Fruit fly (Drosophila melanogaster): Measurements from ENCODE around the gene CG7059.
A peak's percentile ranks its signal among the peaks of the same experiment; 100 is the strongest.

CG7059 gene

dm6 chr3R:22375674-22376073 is 13.9 kb upstream of the CG7059 start, which contains the start of gene CG18596 (continued):
- peak; percentile 95 for TF ChIP-seq hbn (GFP tag; IDR thresholded peaks at IDR 0.05; ENCODE audit: partially characterized antibody)
- TF ChIP-seq D (optimal IDR thresholded peaks at IDR 0.05): no peak
- TF ChIP-seq D (GFP tag; optimal IDR thresholded peaks at IDR 0.05): no peak
- TF ChIP-seq Mes4 (GFP tag; optimal IDR thresholded peaks at IDR 0.05): no peak
- no peak for TF ChIP-seq CG30020 (tag; optimal IDR thresholded peaks at IDR 0.05)
- peak; percentile 98 for TF ChIP-seq Dll (GFP tag; IDR thresholded peaks at IDR 0.05; ENCODE audit: partially characterized antibody)
- TF ChIP-seq maf-S (GFP tag; optimal IDR thresholded peaks at IDR 0.05): no peak
- no peak for TF ChIP-seq gem (tag; optimal IDR thresholded peaks at IDR 0.05)
- no peak for TF ChIP-seq emc (GFP tag; optimal IDR thresholded peaks at IDR 0.05)
- TF ChIP-seq CG4617 (GFP tag; optimal IDR thresholded peaks at IDR 0.05; ENCODE audit: borderline replicate concordance): no peak
- TF ChIP-seq CG31365 (tag; optimal IDR thresholded peaks at IDR 0.05): no peak
- TF ChIP-seq pb (GFP tag; optimal IDR thresholded peaks at IDR 0.05): no peak
- no peak for TF ChIP-seq dati (GFP tag; IDR thresholded peaks at IDR 0.05)
- TF ChIP-seq pnt (GFP tag; optimal IDR thresholded peaks at IDR 0.05): no peak
- no peak for TF ChIP-seq CG6254 (GFP tag; optimal IDR thresholded peaks at IDR 0.05)
- TF ChIP-seq ewg (GFP tag; optimal IDR thresholded peaks at IDR 0.05): no peak
- TF ChIP-seq Eip74EF (GFP tag; optimal IDR thresholded peaks at IDR 0.05): no peak
- TF ChIP-seq CTCF (GFP tag; optimal IDR thresholded peaks at IDR 0.05): peak; percentile 20
- TF ChIP-seq Stat92E (GFP tag; optimal IDR thresholded peaks at IDR 0.05): no peak
- TF ChIP-seq HmgZ (tag; optimal IDR thresholded peaks at IDR 0.05): no peak
- no peak for TF ChIP-seq seq (GFP tag; IDR thresholded peaks at IDR 0.05)
- TF ChIP-seq Sin3A (optimal IDR thresholded peaks at IDR 0.05): no peak
- no peak for TF ChIP-seq jumu (GFP tag; optimal IDR thresholded peaks at IDR 0.05)
- no peak for TF ChIP-seq en (GFP tag; optimal IDR thresholded peaks at IDR 0.05)
- no peak for TF ChIP-seq gcm (GFP tag; optimal IDR thresholded peaks at IDR 0.05)
- no peak for TF ChIP-seq dmrt99B (tag; optimal IDR thresholded peaks at IDR 0.05)
- no peak for TF ChIP-seq CG8281 (tag; optimal IDR thresholded peaks at IDR 0.05)
- no peak for TF ChIP-seq NC2β (GFP tag; optimal IDR thresholded peaks at IDR 0.05)
- TF ChIP-seq gce (GFP tag; IDR thresholded peaks at IDR 0.05): no peak
- TF ChIP-seq CG15514 (GFP tag; optimal IDR thresholded peaks at IDR 0.05): peak; percentile 29
- TF ChIP-seq stc (GFP tag; IDR thresholded peaks at IDR 0.05): no peak
- TF ChIP-seq Fer3 (tag; optimal IDR thresholded peaks at IDR 0.05): no peak
- TF ChIP-seq CG17186 (GFP tag; optimal IDR thresholded peaks at IDR 0.05): no peak
- TF ChIP-seq CG8478 (optimal IDR thresholded peaks at IDR 0.05): no peak
- TF ChIP-seq lilli (GFP tag; optimal IDR thresholded peaks at IDR 0.05): no peak
- TF ChIP-seq Lhr (GFP tag; optimal IDR thresholded peaks at IDR 0.05): no peak
- TF ChIP-seq Adf1 (GFP tag; IDR thresholded peaks at IDR 0.05): no peak
- TF ChIP-seq Ssrp (tag; optimal IDR thresholded peaks at IDR 0.05): no peak
- TF ChIP-seq Camta (GFP tag; optimal IDR thresholded peaks at IDR 0.05): no peak
- TF ChIP-seq btn (GFP tag; optimal IDR thresholded peaks at IDR 0.05): no peak
- TF ChIP-seq ftz-f1 (GFP tag; optimal IDR thresholded peaks at IDR 0.05): no peak
- TF ChIP-seq croc (GFP tag; conservative IDR thresholded peaks at IDR 0.05): no peak
- TF ChIP-seq shn (GFP tag; optimal IDR thresholded peaks at IDR 0.05): no peak
- no peak for TF ChIP-seq lbe (GFP tag; optimal IDR thresholded peaks at IDR 0.05)
- no peak for TF ChIP-seq fd3F (GFP tag; optimal IDR thresholded peaks at IDR 0.05)
- no peak for TF ChIP-seq Doc2 (GFP tag; IDR thresholded peaks at IDR 0.05)
- TF ChIP-seq Opbp (GFP tag; IDR thresholded peaks at IDR 0.05; ENCODE audit: partially characterized antibody): peak; percentile 86; the same call in 2 of the 3 replicates
- no peak for TF ChIP-seq CG9437 (GFP tag; optimal IDR thresholded peaks at IDR 0.05)
- TF ChIP-seq vnd (GFP tag; IDR thresholded peaks at IDR 0.05; ENCODE audit: partially characterized antibody): peak; percentile 92
- TF ChIP-seq Xbp1 (GFP tag; optimal IDR thresholded peaks at IDR 0.05): no peak
- TF ChIP-seq chinmo (GFP tag; IDR thresholded peaks at IDR 0.05; ENCODE audit: partially characterized antibody): peak; percentile 42; the same call in 2 of the 4 replicates
- no peak for TF ChIP-seq CHES-1-like (GFP tag; optimal IDR thresholded peaks at IDR 0.05)
